Worm (Caenorhabditis elegans): ENCODE measurements around the gene nipa-1.

The nipa-1 gene

DNA sequence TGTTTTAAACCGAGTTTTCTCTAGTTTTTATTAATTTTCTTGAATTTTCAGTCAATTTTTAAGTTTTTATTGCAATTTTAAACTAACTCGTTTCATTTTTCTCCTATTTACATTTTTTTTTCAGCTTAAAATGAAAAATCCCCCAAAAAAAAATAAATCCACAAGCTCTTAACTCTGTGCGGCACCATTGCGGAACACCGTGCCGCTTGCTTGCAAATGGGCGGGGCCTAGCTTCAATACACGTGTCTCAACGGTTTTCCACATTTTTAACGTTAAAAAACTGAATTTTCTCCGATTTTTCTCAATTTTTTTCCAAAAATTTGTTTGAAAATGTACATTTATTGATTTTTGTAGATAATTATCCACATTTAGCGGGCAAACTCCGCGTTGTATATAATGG is 48.1 kb upstream of the nipa-1 start, which contains the start of gene R148.3 (continued):
- TF ChIP-seq lsl-1 (GFP tag; optimal IDR thresholded peaks at IDR 0.05): peak; percentile 32
- no peak for TF ChIP-seq cebp-2 (GFP tag; IDR thresholded peaks at IDR 0.05)
- TF ChIP-seq B0261.1 (tag; optimal IDR thresholded peaks at IDR 0.05): no peak
- no peak for TF ChIP-seq ceh-27 (GFP tag; optimal IDR thresholded peaks at IDR 0.05)
- no peak for TF ChIP-seq athp-1 (tag; optimal IDR thresholded peaks at IDR 0.05)
- TF ChIP-seq rpc-1 (optimal IDR thresholded peaks at IDR 0.05): peak; percentile 27
- no peak for TF ChIP-seq rpc-1 (tag; optimal IDR thresholded peaks at IDR 0.05)
- TF ChIP-seq zfh-2 (GFP tag; conservative IDR thresholded peaks at IDR 0.05): no peak
- peak; percentile 75 for TF ChIP-seq C06A6.2 (GFP tag; conservative IDR thresholded peaks at IDR 0.05)
- TF ChIP-seq lin-40 (tag; optimal IDR thresholded peaks at IDR 0.05): peak; percentile 18

DNA sequence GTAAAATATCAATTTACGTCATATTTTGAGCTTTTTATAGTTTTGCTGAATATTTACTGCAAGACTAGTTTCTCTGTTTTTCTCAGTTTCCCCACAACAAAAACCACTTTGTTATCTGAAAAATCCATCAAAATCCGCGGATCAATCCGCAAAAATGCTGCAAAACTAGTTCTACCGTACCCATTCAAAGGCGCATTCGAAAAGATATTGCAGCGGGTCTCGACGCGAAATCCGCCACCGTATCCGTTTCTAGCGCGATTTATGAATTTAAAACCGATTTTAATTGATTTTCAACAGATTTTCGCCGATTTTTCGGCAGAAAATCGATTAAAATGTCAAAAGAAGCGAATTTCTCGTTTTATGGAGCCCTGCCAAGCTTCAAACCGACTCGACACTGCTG is 44.5 kb upstream of the nipa-1 start, which contains the start of gene R148.4:
R148.4 (plus strand) TSS at position 211 of the 400 bp plus-strand sequence.
- peak; percentile 97 for TF ChIP-seq F33H1.4 (GFP tag; IDR thresholded peaks at IDR 0.05)
- TF ChIP-seq dpl-1 (GFP tag; optimal IDR thresholded peaks at IDR 0.05): peak; percentile 51
- no peak for TF ChIP-seq K12H6.12 (tag; optimal IDR thresholded peaks at IDR 0.05)
- TF ChIP-seq rpc-1 (optimal IDR thresholded peaks at IDR 0.05): no peak
- TF ChIP-seq rpc-1 (tag; optimal IDR thresholded peaks at IDR 0.05): no peak
- peak; percentile 89 for TF ChIP-seq madf-8 (GFP tag; conservative IDR thresholded peaks at IDR 0.05)
- TF ChIP-seq F57C9.4 (tag; optimal IDR thresholded peaks at IDR 0.05): no peak
- TF ChIP-seq hmg-1.2 (GFP tag; IDR thresholded peaks at IDR 0.05): peak; percentile 50
- no peak for TF ChIP-seq F57A8.1 (GFP tag; optimal IDR thresholded peaks at IDR 0.05)
- TF ChIP-seq ekl-4 (GFP tag; IDR thresholded peaks at IDR 0.05): 0 out of 2 replicates have a peak, but pooled peaks have one; percentile 32
- TF ChIP-seq athp-1 (tag; optimal IDR thresholded peaks at IDR 0.05): no peak
- TF ChIP-seq dpff-1 (tag; optimal IDR thresholded peaks at IDR 0.05): no peak
- peak; percentile 54 for TF ChIP-seq tbp1 (GFP tag; optimal IDR thresholded peaks at IDR 0.05)
- TF ChIP-seq snpc-4 (GFP tag; optimal IDR thresholded peaks at IDR 0.05): no peak
- TF ChIP-seq snpc-4 (tag; optimal IDR thresholded peaks at IDR 0.05): no peak
- TF ChIP-seq let-607 (tag; optimal IDR thresholded peaks at IDR 0.05): no peak
- TF ChIP-seq ccch-3 (GFP tag; optimal IDR thresholded peaks at IDR 0.05): no peak
- TF ChIP-seq hmg-20 (GFP tag; IDR thresholded peaks at IDR 0.05): no peak
- TF ChIP-seq Y53G8AR.9 (GFP tag; conservative IDR thresholded peaks at IDR 0.05): no peak
- TF ChIP-seq lsy-27 (tag; optimal IDR thresholded peaks at IDR 0.05; ENCODE audit: borderline replicate concordance, insufficient read depth): no peak
- no peak for TF ChIP-seq B0019.2 (GFP tag; conservative IDR thresholded peaks at IDR 0.05)
- TF ChIP-seq ztf-22 (GFP tag; optimal IDR thresholded peaks at IDR 0.05): no peak
- no peak for TF ChIP-seq ZK185.1 (tag; optimal IDR thresholded peaks at IDR 0.05; ENCODE audit: poor library complexity, severe bottlenecking)
- TF ChIP-seq him-1 (tag; optimal IDR thresholded peaks at IDR 0.05): peak; percentile 39
- no peak for TF ChIP-seq madf-10 (tag; optimal IDR thresholded peaks at IDR 0.05)
- no peak for TF ChIP-seq hlh-26 (GFP tag; conservative IDR thresholded peaks at IDR 0.05)
- no peak for TF ChIP-seq attf-5 (GFP tag; optimal IDR thresholded peaks at IDR 0.05)
- no peak for TF ChIP-seq T26A5.8 (tag; optimal IDR thresholded peaks at IDR 0.05)
- no peak for TF ChIP-seq mxl-1 (tag; optimal IDR thresholded peaks at IDR 0.05)
- no peak for TF ChIP-seq F55B11.4 (tag; optimal IDR thresholded peaks at IDR 0.05; ENCODE audit: borderline replicate concordance, insufficient read depth)
- no peak for TF ChIP-seq ztf-3 (GFP tag; optimal IDR thresholded peaks at IDR 0.05)
- TF ChIP-seq ama-1 (optimal IDR thresholded peaks at IDR 0.05): no peak
- no peak for TF ChIP-seq ama-1 (GFP tag; optimal IDR thresholded peaks at IDR 0.05)
- peak; percentile 96 for TF ChIP-seq xnd-1 (tag; optimal IDR thresholded peaks at IDR 0.05)
- no peak for TF ChIP-seq Y79H2A.3 (GFP tag; conservative IDR thresholded peaks at IDR 0.05)
- no peak for TF ChIP-seq sea-2 (GFP tag; IDR thresholded peaks at IDR 0.05)
- no peak for TF ChIP-seq bed-1 (GFP tag; IDR thresholded peaks at IDR 0.05)
- no peak for TF ChIP-seq nhr-80 (tag; optimal IDR thresholded peaks at IDR 0.05)
- TF ChIP-seq zim-3 (tag; optimal IDR thresholded peaks at IDR 0.05): no peak
- TF ChIP-seq C17E4.6 (GFP tag; IDR thresholded peaks at IDR 0.05): no peak
- no peak for TF ChIP-seq Y95B8A.8 (GFP tag; IDR thresholded peaks at IDR 0.05)
- no peak for TF ChIP-seq gei-17 (GFP tag; optimal IDR thresholded peaks at IDR 0.05)
